Fruit fly (Drosophila melanogaster) whole organism, prepupa: ENCODE measurements around the gene BRWD3.

Source experiments
- CG10631 ChIP-seq: fragments of 200-800 bp; sonication (Bioruptor generic); optimal IDR thresholded peaks from 2 replicates; lab custom pipeline; 2016; ENCODE audit warnings: missing biosample characterization, missing genetic modification characterization
- CG3032 ChIP-seq: fragments of 200-800 bp; optimal IDR thresholded peaks from 2 replicates; lab custom pipeline; 2019; ENCODE audit warnings: missing biosample characterization, mild to moderate bottlenecking, missing genetic modification characterization, moderate library complexity
- CG6854 ChIP-seq: fragments of 200-800 bp; sonication (Bioruptor generic); optimal IDR thresholded peaks from 2 replicates; lab custom pipeline; 2017; ENCODE audit warnings: missing biosample characterization, mild to moderate bottlenecking, missing genetic modification characterization
- Eip75B ChIP-seq: fragments of 200-800 bp; sonication (Bioruptor generic); optimal IDR thresholded peaks from 3 replicates; lab custom pipeline; 2016; ENCODE audit warnings: missing biosample characterization, missing genetic modification characterization
- dac ChIP-seq: fragments of 200-800 bp; sonication (Bioruptor generic); optimal IDR thresholded peaks from 2 replicates; lab custom pipeline; 2017; ENCODE audit warnings: missing biosample characterization, mild to moderate bottlenecking, missing genetic modification characterization
- eg ChIP-seq: fragments of 200-800 bp; sonication (Bioruptor generic); IDR thresholded peaks from 3 replicates; pipeline ENCODE4 v1.3.6; 2022; ENCODE audit warnings: missing biosample characterization, missing genetic modification characterization
- fd59A ChIP-seq: fragments of 200-800 bp; sonication (Bioruptor generic); optimal IDR thresholded peaks from 2 replicates; lab custom pipeline; 2017; ENCODE audit warnings: missing biosample characterization, mild to moderate bottlenecking, missing genetic modification characterization, missing genetic modification reagents

dm6 chr3R:24282567-24283324 is 36.1 kb upstream of the BRWD3 start:
- no peak for TF ChIP-seq dac
- no peak for TF ChIP-seq Eip75B (GFP tag; lab: Kevin White, UChicago)
- no peak for TF ChIP-seq CG10631 (GFP tag; lab: Kevin White, UChicago)
- no peak for TF ChIP-seq CG3032 (tag; lab: Kevin White, UChicago)
- TF ChIP-seq CG6854: no peak
- TF ChIP-seq eg: no peak
- TF ChIP-seq fd59A: no peak
